Fruit fly (Drosophila melanogaster) ovary, adult (tissue): ENCODE measurements around the gene CG1840.

Experiments used
- CG17801 ChIP-seq: fragments of 200-800 bp; optimal IDR thresholded peaks from 2 replicates; lab custom pipeline; 2019; ENCODE audit warnings: missing biosample characterization, mild to moderate bottlenecking, missing genetic modification characterization, moderate library complexity; ENCODE audit not compliant: partially characterized antibody

The CG1840 gene

DNA sequence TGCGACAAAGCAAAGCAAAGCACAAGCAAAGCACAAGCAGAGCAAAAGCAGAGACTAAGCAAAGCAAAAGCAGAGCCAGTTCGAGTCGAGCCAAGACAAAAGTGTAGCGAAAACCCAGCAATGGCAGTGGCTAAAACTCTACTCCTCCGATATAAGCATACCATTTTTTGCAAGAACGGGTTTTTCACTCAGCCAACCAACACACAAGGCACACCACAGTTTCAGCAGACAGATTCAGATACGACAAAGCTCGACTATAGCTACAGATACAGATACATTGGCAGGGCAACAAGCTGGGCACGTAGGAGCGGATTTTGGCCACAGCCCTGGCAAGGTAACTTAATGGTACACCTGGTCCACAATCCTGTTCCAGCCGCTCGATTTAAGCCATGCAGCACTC lies 25.4 kb downstream of the CG1840 start:
- TF ChIP-seq CG17801 (GFP tag; lab: Kevin White, UChicago): no peak

DNA sequence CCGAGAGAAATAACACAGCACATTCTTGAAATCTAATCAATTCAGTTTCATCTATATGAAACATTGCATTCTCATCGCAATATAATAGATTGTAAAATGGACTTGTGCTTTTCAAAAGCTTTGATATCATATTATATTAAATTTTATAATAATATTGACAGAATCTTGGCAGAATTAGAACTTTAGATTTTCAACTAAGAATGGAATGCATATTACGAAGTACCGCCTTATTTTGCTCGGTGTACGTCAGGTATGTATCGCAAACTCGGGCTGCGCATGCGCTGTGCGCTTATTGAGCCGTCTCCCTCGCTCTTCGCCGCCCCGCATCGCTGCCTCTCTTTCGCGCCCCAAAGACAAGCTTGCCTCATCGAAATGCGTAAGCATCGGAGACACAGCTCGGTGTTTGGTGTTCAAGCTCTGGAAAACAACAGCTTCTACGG lies 27.0 kb downstream of the CG1840 start:
- TF ChIP-seq CG17801 (GFP tag; lab: Kevin White, UChicago): peak; percentile 35

DNA sequence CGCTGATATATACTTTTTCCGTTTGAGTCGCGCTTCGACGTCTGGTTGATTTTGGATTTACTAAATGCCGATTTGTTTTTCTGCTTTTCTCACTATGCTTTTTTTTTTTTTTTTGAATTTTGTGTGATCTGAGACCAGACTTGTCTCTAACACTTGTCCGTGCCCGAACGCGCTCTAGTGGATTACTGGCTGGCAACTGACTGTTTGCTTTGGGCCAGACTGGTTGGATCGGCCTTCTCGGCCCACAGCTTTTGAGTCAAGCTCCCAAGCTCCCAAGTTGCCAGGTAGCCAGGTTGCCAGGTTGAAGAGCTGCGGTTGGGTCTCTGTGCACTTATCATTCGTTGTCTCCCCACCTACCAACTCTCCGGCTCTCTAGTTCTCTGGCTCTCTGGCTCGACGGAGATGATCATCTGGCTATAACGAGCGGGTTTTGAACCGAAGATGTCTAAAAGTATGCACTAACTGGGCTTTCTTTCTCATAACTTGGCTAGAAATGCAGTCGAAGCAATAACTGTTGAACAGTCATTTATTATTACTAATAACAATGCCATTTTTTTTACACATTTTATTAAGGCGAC lies 29.0 kb downstream of the CG1840 start, which contains the start of gene pot:
Gene pot, minus strand, starts transcription at position 205 of the 578 bp plus-strand sequence.
- TF ChIP-seq CG17801 (GFP tag; lab: Kevin White, UChicago): peak; percentile 25

DNA sequence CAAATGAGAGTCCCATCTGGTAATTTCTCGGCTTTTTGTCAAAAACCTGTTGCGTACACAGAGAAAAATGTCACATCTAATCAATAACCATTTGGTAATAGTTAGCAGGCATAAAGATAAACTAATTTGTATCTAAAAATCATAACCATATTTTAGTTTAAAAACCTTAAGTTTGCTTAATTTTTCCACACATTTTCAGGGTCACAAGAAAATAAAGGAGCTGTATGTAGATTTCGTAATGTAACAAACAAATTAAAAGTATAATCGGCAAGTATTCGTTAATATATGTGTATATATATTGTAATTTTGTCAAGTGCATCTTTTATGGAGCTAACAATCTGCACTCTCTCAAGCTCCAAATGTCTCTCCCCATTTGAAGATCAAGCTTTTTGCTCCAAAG lies 32.8 kb downstream of the CG1840 start:
- peak; percentile 28 for TF ChIP-seq CG17801 (GFP tag; lab: Kevin White, UChicago)

DNA sequence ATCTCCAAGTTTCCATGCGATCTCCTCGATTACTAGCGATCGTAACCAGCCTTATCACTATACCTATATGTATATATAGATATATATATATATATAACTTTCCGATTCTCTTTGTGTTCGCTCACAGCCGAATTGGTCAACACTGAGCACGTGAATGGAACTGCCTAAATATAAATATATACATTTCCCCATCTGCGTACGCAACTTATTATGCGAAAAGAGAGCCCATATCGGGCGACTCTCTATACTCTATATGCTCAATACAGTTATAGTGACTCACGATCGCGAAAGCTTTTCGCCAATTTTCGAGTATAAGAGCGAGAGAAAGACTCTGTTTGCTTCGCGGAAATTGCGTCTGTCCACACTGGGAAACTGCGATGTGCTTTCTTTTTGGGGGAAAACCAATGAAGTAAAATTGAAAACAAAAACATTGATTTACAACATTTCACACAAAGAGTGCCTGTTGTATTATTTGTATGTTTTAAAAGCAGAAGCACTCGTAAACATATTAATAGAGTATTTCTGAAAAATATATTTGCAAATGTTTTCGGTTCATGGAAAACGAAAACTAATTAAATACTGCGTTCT lies 34.6 kb downstream of the CG1840 start:
- no peak for TF ChIP-seq CG17801 (GFP tag; lab: Kevin White, UChicago)

DNA sequence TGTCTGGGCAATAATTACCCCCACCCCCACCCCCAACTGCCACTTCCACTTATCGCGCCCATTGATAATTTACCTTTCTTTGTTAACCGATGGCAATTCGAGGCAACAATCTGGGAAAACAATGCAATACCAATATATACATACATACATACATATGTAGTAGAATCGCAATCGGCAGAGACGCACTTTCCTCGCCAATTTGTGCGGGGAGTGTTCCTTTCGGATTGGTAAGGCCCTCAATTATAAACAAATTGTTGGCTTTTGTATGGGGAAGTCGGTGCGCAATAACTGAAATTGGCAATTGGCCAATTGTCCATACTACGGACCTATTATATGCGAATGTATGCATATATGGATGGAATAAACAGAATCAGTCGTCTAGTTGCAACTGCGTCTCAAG lies 35.5 kb downstream of the CG1840 start:
- no peak for TF ChIP-seq CG17801 (GFP tag; lab: Kevin White, UChicago)

DNA sequence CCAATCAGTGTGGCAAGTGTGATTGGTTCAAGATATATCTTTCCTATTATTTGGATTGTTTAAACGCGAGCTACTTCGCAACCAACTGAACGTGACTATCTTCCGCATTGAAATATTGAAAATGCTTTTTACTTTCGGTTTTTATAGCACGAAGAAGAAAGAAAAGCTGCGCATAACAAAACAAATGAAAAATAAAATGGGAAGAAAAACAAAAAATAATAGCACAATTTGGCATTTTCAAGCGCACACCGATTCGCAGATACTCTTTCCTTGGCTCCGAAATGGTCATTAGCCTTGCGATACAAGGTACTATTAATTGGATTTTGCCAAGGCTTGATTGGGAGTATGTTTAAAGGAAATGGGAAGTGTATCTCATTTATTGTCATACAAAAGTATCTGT lies 36.4 kb downstream of the CG1840 start, which contains the start of gene Sclp:
Gene Sclp, minus strand, starts transcription at position 101 of the 400 bp plus-strand sequence.
- TF ChIP-seq CG17801 (GFP tag; lab: Kevin White, UChicago): peak; percentile 7

DNA sequence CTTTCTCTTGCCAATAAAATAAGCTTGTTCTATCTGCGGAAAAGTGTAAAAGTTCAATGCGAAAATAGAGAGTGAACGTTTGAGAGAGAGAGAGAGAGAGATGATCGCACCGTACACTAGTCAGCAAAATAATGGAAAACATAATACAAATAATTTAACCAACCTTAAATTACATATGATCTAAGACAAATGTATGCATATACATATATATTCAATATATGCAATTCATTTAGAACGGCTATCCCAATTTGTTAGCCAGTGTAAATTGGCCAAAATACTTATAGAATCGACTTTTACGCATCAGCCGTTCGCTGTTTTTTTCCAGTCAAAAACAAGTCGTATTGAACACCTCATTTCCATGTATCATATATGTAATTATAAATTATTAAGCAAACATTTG lies 37.1 kb downstream of the CG1840 start:
- TF ChIP-seq CG17801 (GFP tag; lab: Kevin White, UChicago): peak; percentile 16

DNA sequence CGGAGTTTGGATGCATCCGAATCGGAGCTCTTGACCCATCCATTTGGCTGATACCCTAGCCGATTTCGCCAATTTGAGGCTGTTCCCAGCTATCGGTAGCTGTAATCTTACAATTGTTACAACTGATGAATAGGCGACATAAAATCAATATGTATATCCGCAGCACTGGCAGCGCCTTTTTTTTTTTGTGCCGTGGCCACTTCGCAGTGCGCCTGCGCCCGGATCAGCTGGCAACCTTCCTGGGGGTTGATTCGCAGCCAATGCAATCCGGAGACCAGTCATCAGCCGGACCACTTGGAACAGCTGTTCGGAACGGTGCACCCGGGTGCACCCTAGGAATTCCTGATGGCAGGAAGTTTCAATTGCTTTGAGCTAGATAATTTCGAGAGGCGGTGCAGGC lies 42.6 kb downstream of the CG1840 start, which contains the start of gene Pdzd8:
Gene Pdzd8, minus strand, starts transcription at position 125 of the 400 bp plus-strand sequence.
- TF ChIP-seq CG17801 (GFP tag; lab: Kevin White, UChicago): no peak
